Fruit fly (Drosophila melanogaster): ENCODE data around the gene CG5577.

Gene CG5577

DNA sequence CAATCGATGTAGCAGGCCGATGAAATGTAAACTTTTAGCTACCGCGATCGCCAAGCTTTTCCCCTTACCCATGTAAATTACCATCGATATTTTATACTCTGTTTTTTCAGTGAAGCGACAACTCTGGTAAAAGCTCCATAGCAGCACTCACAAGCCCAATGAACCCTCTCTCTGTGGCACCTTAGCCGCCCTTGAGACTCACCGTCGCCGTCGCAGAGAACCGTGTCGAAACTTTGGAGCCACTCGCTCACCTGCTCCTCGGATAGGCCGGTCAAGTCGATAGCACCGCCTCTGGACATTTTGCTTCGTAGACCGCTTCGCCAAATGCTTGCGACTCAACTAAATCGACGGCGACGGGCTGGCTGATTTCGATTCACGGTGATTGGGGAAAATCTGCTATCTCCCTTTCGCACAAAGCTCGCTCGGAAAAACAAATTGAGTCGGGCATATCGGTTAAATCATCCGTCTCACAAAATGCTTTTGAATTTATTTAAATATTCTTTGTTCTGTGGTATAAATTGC lies at the start of gene CG5577 (continued):
- TF ChIP-seq wek (GFP tag; optimal IDR thresholded peaks at IDR 0.05): no peak
- no peak for TF ChIP-seq CG12104 (GFP tag; optimal IDR thresholded peaks at IDR 0.05)
- TF ChIP-seq NfI (GFP tag; optimal IDR thresholded peaks at IDR 0.05): peak; percentile 21
- TF ChIP-seq odd (GFP tag; optimal IDR thresholded peaks at IDR 0.05): peak; percentile 10
- TF ChIP-seq Adf1 (GFP tag; IDR thresholded peaks at IDR 0.05): peak; percentile 71; the same call in 1 of the 2 replicates
- no peak for TF ChIP-seq Hr3 (GFP tag; optimal IDR thresholded peaks at IDR 0.05)
- peak; percentile 65; the same call in 1 of the 2 replicates for TF ChIP-seq amos (GFP tag; IDR thresholded peaks at IDR 0.05; ENCODE audit: partially characterized antibody)
- no peak for TF ChIP-seq schlank (tag; optimal IDR thresholded peaks at IDR 0.05)
- no peak for TF ChIP-seq CG10209 (GFP tag; optimal IDR thresholded peaks at IDR 0.05)
- peak; percentile 97 for TF ChIP-seq CG6175 (GFP tag; IDR thresholded peaks at IDR 0.05)
- peak; percentile 7 for TF ChIP-seq Hsf (GFP tag; optimal IDR thresholded peaks at IDR 0.05)

DNA sequence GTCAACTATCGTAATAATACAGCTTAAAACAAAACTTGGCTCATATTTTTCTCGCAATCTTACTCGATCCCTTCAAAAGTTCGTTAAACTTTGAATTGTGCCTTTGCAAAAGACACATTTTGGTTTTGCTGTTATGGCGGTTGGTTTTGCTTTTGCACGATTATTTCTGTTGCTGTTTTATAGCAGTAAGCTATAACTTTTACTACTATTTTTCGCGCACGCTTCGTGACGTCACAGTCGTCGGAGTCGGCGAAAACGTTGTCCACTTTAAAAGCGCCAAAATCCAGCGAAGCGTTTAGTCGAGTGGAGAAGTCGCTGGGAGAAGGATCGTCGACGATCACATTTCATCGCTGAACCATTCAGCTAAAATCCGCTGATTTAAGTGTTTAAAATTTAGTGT lies 46.2 kb upstream of the CG5577 start, which contains the start of gene CG7402:
Gene CG7402 (plus strand): TSS at position 313 of the 400 bp plus-strand sequence.
- TF ChIP-seq CG18011 (GFP tag; optimal IDR thresholded peaks at IDR 0.05) (peak; percentile 89), CG17359 (tag; optimal IDR thresholded peaks at IDR 0.05) (no peak), CG7357 (GFP tag; IDR thresholded peaks at IDR 0.05) (0 out of 3 replicates have a peak, but pooled peaks have one; percentile 15)

dm6 chr3L:17886545-17886944 lies 45.3 kb upstream of the CG5577 start, which contains the start of gene CG16775:
CG16775 (minus strand) TSS chr3L:17886645.
- TF ChIP-seq Ets65A (GFP tag) (peak; percentile 31), dimm (GFP tag; IDR thresholded peaks at IDR 0.05) (no peak), Taf1 (GFP tag; IDR thresholded peaks at IDR 0.05) (no peak), Blimp-1 (GFP tag; optimal IDR thresholded peaks at IDR 0.05) (no peak), exex (tag; optimal IDR thresholded peaks at IDR 0.05) (peak; percentile 7), D19A (tag; optimal IDR thresholded peaks at IDR 0.05) (no peak), MTF-1 (GFP tag; optimal IDR thresholded peaks at IDR 0.05; ENCODE audit: borderline replicate concordance) (no peak)

dm6 chr3L:17884276-17884675 lies 43.0 kb upstream of the CG5577 start, which contains the start of gene CG5506:
CG5506 (minus strand) TSS chr3L:17884376.
- peak; percentile 48 for TF ChIP-seq exex (tag; optimal IDR thresholded peaks at IDR 0.05)
- no peak for TF ChIP-seq CG4282 (GFP tag; optimal IDR thresholded peaks at IDR 0.05)
- no peak for TF ChIP-seq lola (GFP tag; optimal IDR thresholded peaks at IDR 0.05)
- peak; percentile 4 for TF ChIP-seq grn (GFP tag; optimal IDR thresholded peaks at IDR 0.05)
- no peak for TF ChIP-seq sens-2 (GFP tag; IDR thresholded peaks at IDR 0.05)
- TF ChIP-seq Sox100B (GFP tag; optimal IDR thresholded peaks at IDR 0.05): no peak

dm6 chr3L:17878781-17879360 lies 37.6 kb upstream of the CG5577 start, which contains the start of gene CG7408:
CG7408 (plus strand) TSS chr3L:17879096.
- TF ChIP-seq CG43689 (GFP tag; IDR thresholded peaks at IDR 0.05): no peak
- TF ChIP-seq sug (tag; optimal IDR thresholded peaks at IDR 0.05): peak; percentile 13
- TF ChIP-seq Pdp1 (GFP tag; optimal IDR thresholded peaks at IDR 0.05): no peak
- no peak for TF ChIP-seq CG11504 (tag; optimal IDR thresholded peaks at IDR 0.05)
- no peak for TF ChIP-seq Tbp (GFP tag; optimal IDR thresholded peaks at IDR 0.05)
- no peak for TF ChIP-seq tup (GFP tag; optimal IDR thresholded peaks at IDR 0.05)
- TF ChIP-seq Taf1 (GFP tag; IDR thresholded peaks at IDR 0.05): no peak
- TF ChIP-seq corto (GFP tag; optimal IDR thresholded peaks at IDR 0.05): no peak
- no peak for TF ChIP-seq CG11085 (GFP tag; IDR thresholded peaks at IDR 0.05)
- no peak for TF ChIP-seq CG1024 (GFP tag; IDR thresholded peaks at IDR 0.05)
- no peak for TF ChIP-seq CG9727 (GFP tag; optimal IDR thresholded peaks at IDR 0.05)
- no peak for TF ChIP-seq CG17361 (GFP tag; IDR thresholded peaks at IDR 0.05)
- TF ChIP-seq CG9876 (GFP tag; optimal IDR thresholded peaks at IDR 0.05): no peak
- no peak for TF ChIP-seq Adf1 (GFP tag; IDR thresholded peaks at IDR 0.05)
- TF ChIP-seq pb (GFP tag; optimal IDR thresholded peaks at IDR 0.05): no peak
- peak; percentile 94 for TF ChIP-seq exex (tag; optimal IDR thresholded peaks at IDR 0.05)
- no peak for TF ChIP-seq pho (GFP tag; optimal IDR thresholded peaks at IDR 0.05)
- TF ChIP-seq CG12942 (GFP tag; optimal IDR thresholded peaks at IDR 0.05): no peak
- TF ChIP-seq CG3163 (GFP tag; optimal IDR thresholded peaks at IDR 0.05): peak; percentile 95
- TF ChIP-seq CG10979 (tag; optimal IDR thresholded peaks at IDR 0.05): no peak

All from whole organism, embryonic.